Fruit fly (Drosophila melanogaster): ENCODE results near the gene heca.

heca gene

dm6 chr3R:30336100-30336499 lies 58.4 kb downstream of the heca start (continued):
- TF ChIP-seq CG10543 (GFP tag; optimal IDR thresholded peaks at IDR 0.05): no peak
- TF ChIP-seq Abd-B (GFP tag; optimal IDR thresholded peaks at IDR 0.05): no peak
- TF ChIP-seq bsh (GFP tag; optimal IDR thresholded peaks at IDR 0.05): peak in 1 of 2 experiments; percentile 45
- no peak for TF ChIP-seq croc (GFP tag; conservative IDR thresholded peaks at IDR 0.05)
- TF ChIP-seq Sin3A (optimal IDR thresholded peaks at IDR 0.05): no peak
- peak; percentile 62 for TF ChIP-seq CG2120 (GFP tag; optimal IDR thresholded peaks at IDR 0.05)
- peak; percentile 28 for TF ChIP-seq Antp (GFP tag; optimal IDR thresholded peaks at IDR 0.05)
- no peak for TF ChIP-seq CG8089 (GFP tag; optimal IDR thresholded peaks at IDR 0.05)
- TF ChIP-seq NK7.1 (GFP tag; optimal IDR thresholded peaks at IDR 0.05): no peak
- TF ChIP-seq pb (GFP tag; optimal IDR thresholded peaks at IDR 0.05): no peak
- TF ChIP-seq sc (optimal IDR thresholded peaks at IDR 0.05): no peak
- TF ChIP-seq sc (GFP tag; optimal IDR thresholded peaks at IDR 0.05): peak; percentile 4
- no peak for TF ChIP-seq CG4730 (GFP tag; IDR thresholded peaks at IDR 0.05)
- peak; percentile 51 for TF ChIP-seq dmrt99B (tag; optimal IDR thresholded peaks at IDR 0.05)
- TF ChIP-seq CG18262 (tag; optimal IDR thresholded peaks at IDR 0.05): peak; percentile 53
- TF ChIP-seq CG8924 (tag; optimal IDR thresholded peaks at IDR 0.05): peak; percentile 21
- no peak for TF ChIP-seq Dek (tag; optimal IDR thresholded peaks at IDR 0.05)
- TF ChIP-seq Xbp1 (GFP tag; optimal IDR thresholded peaks at IDR 0.05): peak; percentile 22
- TF ChIP-seq otp (GFP tag; IDR thresholded peaks at IDR 0.05): no peak
- no peak for TF ChIP-seq CG5180 (GFP tag; optimal IDR thresholded peaks at IDR 0.05)
- no peak for TF ChIP-seq trh (GFP tag; optimal IDR thresholded peaks at IDR 0.05)
- TF ChIP-seq vnd (GFP tag; IDR thresholded peaks at IDR 0.05; ENCODE audit: partially characterized antibody): no peak
- no peak for TF ChIP-seq CG7963 (GFP tag; IDR thresholded peaks at IDR 0.05; ENCODE audit: partially characterized antibody)
- TF ChIP-seq CG11093 (GFP tag; IDR thresholded peaks at IDR 0.05): no peak
- TF ChIP-seq Awh (GFP tag; IDR thresholded peaks at IDR 0.05): 0 out of 2 replicates have a peak, but pooled peaks have one; percentile 21
- TF ChIP-seq disco-r (GFP tag; optimal IDR thresholded peaks at IDR 0.05): peak; percentile 20
- no peak for TF ChIP-seq Oaz (GFP tag; IDR thresholded peaks at IDR 0.05)
- TF ChIP-seq Rx (GFP tag; IDR thresholded peaks at IDR 0.05): no peak
- no peak for TF ChIP-seq stwl (tag; optimal IDR thresholded peaks at IDR 0.05)
- 0 out of 2 replicates have a peak, but pooled peaks have one; percentile 20 for TF ChIP-seq lmd (GFP tag; IDR thresholded peaks at IDR 0.05)
- no peak for TF ChIP-seq CG9797 (GFP tag; optimal IDR thresholded peaks at IDR 0.05)
- no peak for TF ChIP-seq ranshi (GFP tag; IDR thresholded peaks at IDR 0.05)
- no peak for TF ChIP-seq NC2α (GFP tag; optimal IDR thresholded peaks at IDR 0.05)
- peak; percentile 36 for TF ChIP-seq grau (tag; optimal IDR thresholded peaks at IDR 0.05)
- no peak for TF ChIP-seq CG1024 (GFP tag; IDR thresholded peaks at IDR 0.05)
- peak; percentile 19 for TF ChIP-seq caup (GFP tag; optimal IDR thresholded peaks at IDR 0.05; ENCODE audit: severe bottlenecking)
- TF ChIP-seq Hr3 (GFP tag; optimal IDR thresholded peaks at IDR 0.05): peak; percentile 12
- TF ChIP-seq CG10147 (GFP tag; optimal IDR thresholded peaks at IDR 0.05): peak; percentile 1
- TF ChIP-seq CG13624 (GFP tag; optimal IDR thresholded peaks at IDR 0.05): peak; percentile 30
- TF ChIP-seq fd96Cb (tag; optimal IDR thresholded peaks at IDR 0.05): peak; percentile 49
- TF ChIP-seq CG14667 (GFP tag; IDR thresholded peaks at IDR 0.05): no peak
- no peak for TF ChIP-seq HLH4C (GFP tag; IDR thresholded peaks at IDR 0.05; ENCODE audit: partially characterized antibody)
- no peak for TF ChIP-seq sna (GFP tag; IDR thresholded peaks at IDR 0.05; ENCODE audit: partially characterized antibody)
- TF ChIP-seq Ssrp (tag; optimal IDR thresholded peaks at IDR 0.05): no peak
- TF ChIP-seq so (GFP tag; IDR thresholded peaks at IDR 0.05): no peak
- TF ChIP-seq E2f2 (GFP tag; IDR thresholded peaks at IDR 0.05): 0 out of 2 replicates have a peak, but pooled peaks have one; percentile 22
- peak; percentile 51 for TF ChIP-seq Sox102F (GFP tag; optimal IDR thresholded peaks at IDR 0.05)
- no peak for TF ChIP-seq en (GFP tag; optimal IDR thresholded peaks at IDR 0.05)
- TF ChIP-seq sr (GFP tag; IDR thresholded peaks at IDR 0.05): no peak
- TF ChIP-seq pfk (GFP tag; optimal IDR thresholded peaks at IDR 0.05): no peak
- TF ChIP-seq vvl (GFP tag; IDR thresholded peaks at IDR 0.05): peak; percentile 47
